Worm (Caenorhabditis elegans): ENCODE measurements around the gene mom-1.

DNA sequence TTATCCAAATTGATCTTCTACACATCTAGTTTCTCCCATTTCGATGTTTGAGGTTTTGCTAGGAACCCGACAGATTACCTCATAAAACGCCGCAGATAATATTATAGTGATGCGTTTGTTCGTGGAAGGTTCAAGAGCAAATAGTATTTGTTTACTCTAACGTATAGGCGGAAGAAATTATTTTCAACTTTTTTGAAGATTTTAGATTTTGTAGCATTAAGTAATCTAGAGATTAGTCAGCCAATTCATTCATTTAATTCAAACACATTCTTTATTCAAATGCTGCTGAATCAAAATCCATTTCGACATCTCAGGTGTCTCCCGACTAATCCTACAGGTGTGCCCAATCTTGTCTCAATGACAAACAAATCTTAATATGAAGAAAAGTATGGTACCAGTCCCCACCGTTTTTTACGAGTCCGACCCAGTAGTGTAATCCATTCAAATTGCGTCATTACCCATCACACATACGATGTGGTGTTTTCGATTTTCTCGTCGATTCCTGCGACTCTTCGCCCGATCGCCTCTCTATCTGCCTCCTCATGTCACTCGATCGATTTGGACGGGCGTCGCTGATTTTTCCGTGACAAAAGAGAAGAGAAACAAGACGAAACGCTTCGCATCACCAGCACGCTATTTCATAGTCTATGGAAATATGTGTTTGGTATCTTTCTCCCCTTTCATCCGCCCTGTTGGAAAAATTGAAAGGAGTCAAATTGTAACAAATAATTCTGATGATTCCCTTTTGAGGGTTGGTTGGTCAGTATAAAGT lies 38.8 kb upstream of the mom-1 start:
- TF ChIP-seq egl-27 (tag; optimal IDR thresholded peaks at IDR 0.05) (no peak), elt-3 (tag; optimal IDR thresholded peaks at IDR 0.05) (no peak), sma-3 (GFP tag; optimal IDR thresholded peaks at IDR 0.05) (peak; percentile 15), nhr-77 (tag; optimal IDR thresholded peaks at IDR 0.05) (no peak), nhr-23 (tag; optimal IDR thresholded peaks at IDR 0.05) (no peak)
